Worm (Caenorhabditis elegans) whole organism, late embryonic: ENCODE measurements around the gene pals-21.

ENCODE experiments used
- T23F11.4 ChIP-seq: fragments of 200-800 bp; sonication (Bioruptor generic); optimal IDR thresholded peaks from 2 replicates; lab custom pipeline; 2018; ENCODE audit warnings: mild to moderate bottlenecking, missing genetic modification characterization, missing compliant biosample characterization
- ama-1 ChIP-seq: fragments of 150-350 bp; optimal IDR thresholded peaks from 2 replicates; lab custom pipeline; 2014
- ceh-14 ChIP-seq: sonication (generic microtip); optimal IDR thresholded peaks from 2 replicates; lab custom pipeline; 2016; ENCODE audit warnings: missing genotype, missing genetic modification characterization, missing compliant biosample characterization
- ceh-45 ChIP-seq: fragments of 200-800 bp; sonication (Bioruptor generic); IDR thresholded peaks from 2 replicates; pipeline ENCODE4 v1.3.6; 2022; ENCODE audit warnings: missing genetic modification reagents, missing genetic modification characterization, missing compliant biosample characterization
- che-1 ChIP-seq: sonication (generic microtip); optimal IDR thresholded peaks from 2 replicates; lab custom pipeline; 2016; ENCODE audit warnings: mild to moderate bottlenecking, missing genetic modification characterization, missing compliant biosample characterization
- dmd-4 ChIP-seq: sonication (generic microtip); optimal IDR thresholded peaks from 2 replicates; lab custom pipeline; 2016; ENCODE audit warnings: borderline replicate concordance, missing genetic modification characterization, missing compliant biosample characterization
- elt-2 ChIP-seq: sonication (generic microtip); optimal IDR thresholded peaks from 2 replicates; lab custom pipeline; 2016; ENCODE audit warnings: missing genetic modification reagents, missing genetic modification characterization, missing compliant biosample characterization
- ets-4 ChIP-seq: sonication (generic microtip); optimal IDR thresholded peaks from 2 replicates; lab custom pipeline; 2016; ENCODE audit warnings: missing genetic modification characterization, missing compliant biosample characterization
- fkh-6 ChIP-seq: sonication (generic microtip); optimal IDR thresholded peaks from 2 replicates; lab custom pipeline; 2016; ENCODE audit warnings: missing genetic modification characterization, missing compliant biosample characterization
- hlh-30 ChIP-seq: sonication (generic microtip); optimal IDR thresholded peaks from 2 replicates; lab custom pipeline; 2017; ENCODE audit warnings: antibody characterized with exemption, missing genetic modification characterization, missing compliant biosample characterization; ENCODE audit not compliant: insufficient read depth
- nhr-11 ChIP-seq: fragments of 150-350 bp; optimal IDR thresholded peaks from 2 replicates; lab custom pipeline; 2014; ENCODE audit warnings: missing biosample characterization, missing genetic modification characterization
- npax-4 ChIP-seq: sonication (generic microtip); optimal IDR thresholded peaks from 2 replicates; lab custom pipeline; 2016; ENCODE audit warnings: missing genetic modification characterization, missing compliant biosample characterization
- pag-3 ChIP-seq: sonication (generic microtip); optimal IDR thresholded peaks from 2 replicates; lab custom pipeline; 2016; ENCODE audit warnings: missing compliant biosample characterization, missing genetic modification characterization, borderline replicate concordance

- no peak for TF ChIP-seq nhr-11 (tag; lab: Kevin White, UChicago)
- no peak for TF ChIP-seq npax-4 (tag; lab: Kevin White, UChicago)
- no peak for TF ChIP-seq pag-3
- no peak for TF ChIP-seq ama-1 (lab: Kevin White, UChicago)
- TF ChIP-seq elt-2 (tag; lab: Kevin White, UChicago), result no peak
- TF ChIP-seq ceh-45 (GFP tag; lab: Robert Waterston, UW), result no peak
- TF ChIP-seq hlh-30, result no peak
- TF ChIP-seq dmd-4 (tag; lab: Kevin White, UChicago), result no peak
- TF ChIP-seq fkh-6 (tag; lab: Kevin White, UChicago), result no peak
- TF ChIP-seq T23F11.4 (GFP tag; lab: Kevin White, UChicago), result no peak
- no peak for TF ChIP-seq che-1 (tag; lab: Kevin White, UChicago)
- no peak for TF ChIP-seq ceh-14 (tag; lab: Kevin White, UChicago)
- no peak for TF ChIP-seq ets-4 (tag; lab: Kevin White, UChicago)
These were observed 20.8 kb downstream of the pals-21 start, which contains the start of gene Y82E9BR.9 for ce11 chrIII:1359669-1360068.
